Worm (Caenorhabditis elegans) whole organism, young adult: ENCODE results near the gene Y45G5AM.3.

Experiments
- B0261.1 ChIP-seq: sonication (generic microtip); optimal IDR thresholded peaks from 2 replicates; lab custom pipeline; 2016; ENCODE audit warnings: mild to moderate bottlenecking, missing genetic modification characterization, moderate library complexity, missing compliant biosample characterization
- B0336.3 ChIP-seq: fragments of 200-800 bp; sonication (Bioruptor generic); IDR thresholded peaks from 2 replicates; pipeline ENCODE4 v1.3.6; 2022; ENCODE audit warnings: missing genetic modification characterization, missing compliant biosample characterization
- F37B4.10 ChIP-seq: fragments of 200-800 bp; sonication (Bioruptor generic); IDR thresholded peaks from 2 replicates; pipeline ENCODE4 v1.3.6; 2022; ENCODE audit warnings: missing genetic modification characterization, missing compliant biosample characterization
- F39B2.1 ChIP-seq: fragments of 200-800 bp; sonication (Bioruptor generic); IDR thresholded peaks from 2 replicates; pipeline ENCODE4 v1.3.6; 2022; ENCODE audit warnings: missing genetic modification reagents, missing genetic modification characterization, missing compliant biosample characterization
- F52B5.7 ChIP-seq: sonication (generic microtip); optimal IDR thresholded peaks from 2 replicates; lab custom pipeline; 2016; ENCODE audit warnings: mild to moderate bottlenecking, missing genetic modification characterization, missing compliant biosample characterization
- F55B11.4 ChIP-seq: sonication (generic microtip); optimal IDR thresholded peaks from 2 replicates; lab custom pipeline; 2016; ENCODE audit warnings: missing compliant biosample characterization, missing genetic modification characterization, borderline replicate concordance; ENCODE audit not compliant: insufficient read depth
- F57A8.1 ChIP-seq: fragments of 200-800 bp; sonication (Bioruptor generic); optimal IDR thresholded peaks from 2 replicates; lab custom pipeline; 2018; ENCODE audit warnings: mild to moderate bottlenecking, missing genetic modification characterization, moderate library complexity, missing compliant biosample characterization
- T07F8.4 ChIP-seq: sonication (generic microtip); optimal IDR thresholded peaks from 2 replicates; lab custom pipeline; 2016; ENCODE audit warnings: mild to moderate bottlenecking, missing genetic modification characterization, moderate library complexity, missing compliant biosample characterization
- Y79H2A.3 ChIP-seq: fragments of 200-800 bp; sonication (Bioruptor generic); conservative IDR thresholded peaks from 2 replicates; pipeline ENCODE4 v1.3.6; 2022; ENCODE audit warnings: missing genetic modification reagents, missing genetic modification characterization, missing compliant biosample characterization
- aptf-2 ChIP-seq: fragments of 200-800 bp; sonication (Bioruptor generic); conservative IDR thresholded peaks from 2 replicates; pipeline ENCODE4 v1.3.6; 2022; ENCODE audit warnings: missing genetic modification reagents, missing genetic modification characterization, missing compliant biosample characterization
- atf-7 ChIP-seq: sonication (generic microtip); optimal IDR thresholded peaks from 2 replicates; lab custom pipeline; 2017; ENCODE audit warnings: mild to moderate bottlenecking, missing genetic modification characterization, missing compliant biosample characterization
- athp-1 ChIP-seq: sonication (generic microtip); optimal IDR thresholded peaks from 2 replicates; lab custom pipeline; 2017; ENCODE audit warnings: mild to moderate bottlenecking, missing genetic modification characterization, missing compliant biosample characterization
- attf-3 ChIP-seq: fragments of 200-800 bp; sonication (Bioruptor generic); conservative IDR thresholded peaks from 2 replicates; pipeline ENCODE4 v1.3.6; 2022; ENCODE audit warnings: missing genetic modification reagents, missing genetic modification characterization, missing compliant biosample characterization
- attf-5 ChIP-seq: fragments of 200-800 bp; sonication (Bioruptor generic); optimal IDR thresholded peaks from 2 replicates; lab custom pipeline; 2018; ENCODE audit warnings: mild to moderate bottlenecking, missing genetic modification characterization, missing compliant biosample characterization
- bed-2 ChIP-seq: fragments of 200-800 bp; sonication (Bioruptor generic); IDR thresholded peaks from 2 replicates; pipeline ENCODE4 v1.3.6; 2022; ENCODE audit warnings: missing genetic modification reagents, missing genetic modification characterization, missing compliant biosample characterization
- ccch-3 ChIP-seq: fragments of 200-800 bp; sonication (Bioruptor generic); optimal IDR thresholded peaks from 2 replicates; lab custom pipeline; 2018; ENCODE audit warnings: mild to moderate bottlenecking, missing genetic modification characterization, missing compliant biosample characterization
- ceh-40 ChIP-seq: fragments of 200-800 bp; sonication (Bioruptor generic); IDR thresholded peaks from 2 replicates; pipeline ENCODE4 v1.3.6; 2022; ENCODE audit warnings: missing genetic modification characterization, missing compliant biosample characterization
- ceh-58 ChIP-seq: fragments of 200-800 bp; sonication (Bioruptor generic); IDR thresholded peaks from 2 replicates; pipeline ENCODE4 v1.3.6; 2022; ENCODE audit warnings: missing genetic modification characterization, missing compliant biosample characterization
- ceh-79 ChIP-seq: sonication (generic microtip); optimal IDR thresholded peaks from 2 replicates; lab custom pipeline; 2017; ENCODE audit warnings: mild to moderate bottlenecking, missing genetic modification characterization, missing compliant biosample characterization
- chd-7 ChIP-seq: sonication (generic microtip); optimal IDR thresholded peaks from 2 replicates; lab custom pipeline; 2016; ENCODE audit warnings: mild to moderate bottlenecking, missing genetic modification characterization, moderate library complexity, missing compliant biosample characterization
- dox-1 ChIP-seq: fragments of 200-800 bp; sonication (Bioruptor generic); IDR thresholded peaks from 2 replicates; pipeline ENCODE4 v1.3.6; 2022; ENCODE audit warnings: missing genetic modification reagents, missing genetic modification characterization, missing compliant biosample characterization
- gei-17 ChIP-seq: fragments of 200-800 bp; sonication (Bioruptor generic); optimal IDR thresholded peaks from 2 replicates; lab custom pipeline; 2018; ENCODE audit warnings: mild to moderate bottlenecking, missing genetic modification characterization, missing compliant biosample characterization
- him-1 ChIP-seq: sonication (generic microtip); optimal IDR thresholded peaks from 2 replicates; lab custom pipeline; 2016; ENCODE audit warnings: missing genotype, missing genetic modification reagents, missing genetic modification characterization, missing compliant biosample characterization
- hrde-1 ChIP-seq: sonication (generic microtip); optimal IDR thresholded peaks from 2 replicates; lab custom pipeline; 2016; ENCODE audit warnings: missing genetic modification characterization, mild to moderate bottlenecking, missing compliant biosample characterization, moderate library complexity, missing genotype, missing genetic modification reagents, borderline replicate concordance
- let-526 ChIP-seq: fragments of 200-800 bp; sonication (Bioruptor generic); IDR thresholded peaks from 2 replicates; pipeline ENCODE4 v1.3.6; 2022; ENCODE audit warnings: missing genetic modification reagents, missing genetic modification characterization, missing compliant biosample characterization
- let-607 ChIP-seq, 2 experiments: fragments of 200-800 bp in 1 of 2; sonication (Bioruptor generic) in 1 of 2; sonication (generic microtip) in 1 of 2; optimal IDR thresholded peaks; 2 replicates each; lab custom pipeline; 2016 to 2018; ENCODE audit warnings: mild to moderate bottlenecking in 2 of 2, missing compliant biosample characterization in 2 of 2, missing genetic modification characterization in 2 of 2, moderate library complexity in 2 of 2, missing genotype in 1 of 2
- lin-40 ChIP-seq: sonication (generic microtip); optimal IDR thresholded peaks from 2 replicates; lab custom pipeline; 2016; ENCODE audit warnings: missing genetic modification characterization, mild to moderate bottlenecking, missing compliant biosample characterization, missing genotype, missing genetic modification reagents
- lsy-27 ChIP-seq: sonication (generic microtip); optimal IDR thresholded peaks from 2 replicates; lab custom pipeline; 2017; ENCODE audit warnings: missing genetic modification characterization, mild to moderate bottlenecking, missing compliant biosample characterization, antibody characterized with exemption, missing genotype, borderline replicate concordance; ENCODE audit not compliant: insufficient read depth
- madf-8 ChIP-seq: fragments of 200-800 bp; sonication (Bioruptor generic); conservative IDR thresholded peaks from 2 replicates; pipeline ENCODE4 v1.3.6; 2022; ENCODE audit warnings: missing genetic modification reagents, missing genetic modification characterization, missing compliant biosample characterization
- nfya-2 ChIP-seq: fragments of 200-800 bp; sonication (Bioruptor generic); IDR thresholded peaks from 2 replicates; pipeline ENCODE4 v1.3.6; 2022; ENCODE audit warnings: missing genetic modification reagents, missing genetic modification characterization, missing compliant biosample characterization
- nhr-120 ChIP-seq: fragments of 200-800 bp; sonication (Bioruptor generic); IDR thresholded peaks from 2 replicates; pipeline ENCODE4 v1.3.6; 2022; ENCODE audit warnings: missing genetic modification characterization, missing compliant biosample characterization
- nhr-179 ChIP-seq: sonication (generic microtip); optimal IDR thresholded peaks from 2 replicates; lab custom pipeline; 2016; ENCODE audit warnings: mild to moderate bottlenecking, missing genetic modification characterization, missing compliant biosample characterization
- nhr-27 ChIP-seq: fragments of 200-800 bp; sonication (Bioruptor generic); optimal IDR thresholded peaks from 2 replicates; lab custom pipeline; 2018; ENCODE audit warnings: mild to moderate bottlenecking, missing genetic modification characterization, moderate library complexity, missing compliant biosample characterization
- nhr-80 ChIP-seq: sonication (generic microtip); optimal IDR thresholded peaks from 2 replicates; lab custom pipeline; 2016; ENCODE audit warnings: missing genetic modification characterization, missing compliant biosample characterization
- nhr-90 ChIP-seq: sonication (generic microtip); optimal IDR thresholded peaks from 2 replicates; lab custom pipeline; 2016; ENCODE audit warnings: missing genotype, mild to moderate bottlenecking, missing genetic modification characterization, missing compliant biosample characterization
- pbrm-1 ChIP-seq: fragments of 200-800 bp; sonication (Bioruptor generic); IDR thresholded peaks from 2 replicates; pipeline ENCODE4 v1.3.6; 2022; ENCODE audit warnings: missing genetic modification reagents, missing genetic modification characterization, missing compliant biosample characterization
- pha-4 ChIP-seq: fragments of 150-350 bp; sonication (generic microtip); optimal IDR thresholded peaks from 2 replicates; lab custom pipeline; 2014; ENCODE audit warnings: missing biosample characterization, missing genetic modification reagents, missing genetic modification characterization
- somi-1 ChIP-seq: fragments of 200-800 bp; sonication (Bioruptor generic); optimal IDR thresholded peaks from 2 replicates; lab custom pipeline; 2018; ENCODE audit warnings: mild to moderate bottlenecking, missing genetic modification characterization, missing compliant biosample characterization
- xnd-1 ChIP-seq: sonication (generic microtip); optimal IDR thresholded peaks from 2 replicates; lab custom pipeline; 2016; ENCODE audit warnings: missing genotype, missing genetic modification reagents, missing genetic modification characterization, missing compliant biosample characterization
- zfh-2 ChIP-seq: fragments of 200-800 bp; sonication (Bioruptor generic); conservative IDR thresholded peaks from 2 replicates; pipeline ENCODE4 v1.3.6; 2022; ENCODE audit warnings: missing genetic modification reagents, missing genetic modification characterization, missing compliant biosample characterization
- ztf-18 ChIP-seq: sonication (generic microtip); optimal IDR thresholded peaks from 2 replicates; lab custom pipeline; 2016; ENCODE audit warnings: missing genotype, mild to moderate bottlenecking, missing genetic modification characterization, missing compliant biosample characterization
- ztf-25 ChIP-seq: fragments of 200-800 bp; sonication (Bioruptor generic); IDR thresholded peaks from 2 replicates; pipeline ENCODE4 v1.3.6; 2022; ENCODE audit warnings: missing genetic modification reagents, missing genetic modification characterization, missing compliant biosample characterization
- ztf-26 ChIP-seq: sonication (generic microtip); optimal IDR thresholded peaks from 2 replicates; lab custom pipeline; 2017; ENCODE audit warnings: missing genetic modification characterization, missing compliant biosample characterization

Y45G5AM.3 gene

DNA sequence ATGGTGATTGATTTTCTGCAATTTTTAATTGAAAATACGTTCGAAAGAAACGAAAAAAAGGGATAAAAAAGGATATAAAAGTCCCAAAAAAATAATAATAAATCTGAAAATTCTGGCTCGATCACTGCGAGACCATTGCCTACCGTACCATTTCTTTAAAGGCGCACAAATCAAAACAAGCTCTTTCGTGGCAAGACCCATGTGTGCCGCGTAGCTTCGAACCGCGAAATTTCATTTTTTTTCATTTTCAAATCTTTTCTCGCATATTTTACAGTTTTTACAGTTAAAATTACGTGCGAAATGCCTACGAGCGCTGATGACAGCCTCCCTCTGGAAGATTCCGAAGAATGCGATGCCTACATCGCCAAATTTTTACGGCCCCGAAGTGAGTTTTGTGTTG, 11.3 kb downstream of the Y45G5AM.3 start, which contains the start of the genes coh-4 and pid-5 (continued):
- TF ChIP-seq athp-1 (tag; lab: Kevin White, UChicago) (peak; percentile 23), zfh-2 (GFP tag; lab: Robert Waterston, UW) (no peak), B0261.1 (tag; lab: Kevin White, UChicago) (no peak), attf-5 (GFP tag; lab: Kevin White, UChicago) (no peak), somi-1 (GFP tag; lab: Kevin White, UChicago) (no peak), ztf-26 (tag; lab: Kevin White, UChicago) (no peak), nhr-120 (GFP tag; lab: Robert Waterston, UW) (no peak), let-526 (GFP tag; lab: Robert Waterston, UW) (no peak), F57A8.1 (GFP tag; lab: Kevin White, UChicago) (no peak), B0336.3 (GFP tag; lab: Robert Waterston, UW) (peak; percentile 74), gei-17 (no peak), F39B2.1 (GFP tag; lab: Robert Waterston, UW) (no peak), attf-3 (GFP tag; lab: Robert Waterston, UW) (0 out of 2 replicates have a peak, but pooled peaks have one; percentile 14), ztf-25 (GFP tag; lab: Robert Waterston, UW) (no peak), pha-4 (tag; lab: Kevin White, UChicago) (no peak), ztf-18 (tag; lab: Kevin White, UChicago) (no peak), ceh-79 (tag; lab: Kevin White, UChicago) (no peak), nhr-80 (tag; lab: Kevin White, UChicago) (no peak), atf-7 (tag; lab: Kevin White, UChicago) (no peak), xnd-1 (tag; lab: Kevin White, UChicago) (peak; percentile 99), nhr-90 (tag; lab: Kevin White, UChicago) (no peak), nhr-27 (tag; lab: Kevin White, UChicago) (no peak), let-607 (tag; optimal IDR thresholded peaks at IDR 0.05; lab: Kevin White, UChicago) (no peak), bed-2 (GFP tag; lab: Robert Waterston, UW) (no peak), T07F8.4 (tag; lab: Kevin White, UChicago) (no peak), pbrm-1 (GFP tag; lab: Robert Waterston, UW) (peak; percentile 61), nhr-179 (no peak), dox-1 (peak; percentile 89), nfya-2 (GFP tag; lab: Robert Waterston, UW) (no peak), lin-40 (tag; lab: Kevin White, UChicago) (no peak), aptf-2 (GFP tag; lab: Robert Waterston, UW) (no peak), madf-8 (peak; percentile 95), ceh-40 (GFP tag; lab: Robert Waterston, UW) (no peak), ceh-58 (no peak), hrde-1 (tag; lab: Kevin White, UChicago) (peak; percentile 22), F37B4.10 (no peak), F55B11.4 (tag; lab: Kevin White, UChicago) (no peak), Y79H2A.3 (no peak), F52B5.7 (no peak), him-1 (tag; lab: Kevin White, UChicago) (peak; percentile 5), ccch-3 (GFP tag; lab: Kevin White, UChicago) (no peak), chd-7 (tag; lab: Kevin White, UChicago) (no peak), lsy-27 (tag; lab: Kevin White, UChicago) (no peak)
